Fruit fly (Drosophila melanogaster): ENCODE data around the gene Tak1.

The Tak1 gene

DNA sequence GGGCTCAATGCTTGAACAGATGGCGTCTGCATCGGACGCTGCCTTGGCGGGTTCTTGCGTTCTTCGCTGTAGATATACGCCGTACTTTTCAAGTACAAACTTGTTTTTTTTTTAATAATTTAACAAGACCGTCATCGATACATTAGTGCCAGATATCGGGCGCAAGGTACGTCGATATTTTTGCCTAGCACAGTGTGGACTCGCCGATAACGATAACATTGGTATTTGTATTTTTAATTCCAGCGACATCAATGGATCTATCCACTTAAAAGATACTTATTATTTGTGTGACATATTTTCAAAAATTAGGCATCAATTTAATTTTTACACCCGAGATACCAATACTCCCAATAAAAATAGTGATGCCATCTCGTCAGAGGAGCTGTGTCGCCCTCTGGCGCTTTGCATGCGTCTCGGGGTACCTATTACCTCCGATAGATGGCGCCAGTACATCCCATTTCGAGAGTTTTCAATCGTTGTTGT is at the start of gene Tak1 (continued):
- TF ChIP-seq fd64A (GFP tag; optimal IDR thresholded peaks at IDR 0.05) (no peak), tna (GFP tag; IDR thresholded peaks at IDR 0.05; ENCODE audit: partially characterized antibody) (peak; percentile 92), Max (GFP tag; optimal IDR thresholded peaks at IDR 0.05) (peak; percentile 30), Asciz (GFP tag; optimal IDR thresholded peaks at IDR 0.05) (no peak), Dref (GFP tag; IDR thresholded peaks at IDR 0.05) (peak; percentile 84), vnd (GFP tag; IDR thresholded peaks at IDR 0.05; ENCODE audit: partially characterized antibody) (peak; percentile 77), Hr78 (GFP tag; optimal IDR thresholded peaks at IDR 0.05) (no peak), CG32532 (GFP tag; IDR thresholded peaks at IDR 0.05) (peak; percentile 88), Hmr (GFP tag; optimal IDR thresholded peaks at IDR 0.05) (peak; percentile 38), CG13424 (tag; optimal IDR thresholded peaks at IDR 0.05) (peak; percentile 14), crc (GFP tag; optimal IDR thresholded peaks at IDR 0.05) (no peak), CG13894 (tag; optimal IDR thresholded peaks at IDR 0.05) (peak; percentile 30), CG4404 (GFP tag; IDR thresholded peaks at IDR 0.05) (no peak), fd102C (GFP tag; optimal IDR thresholded peaks at IDR 0.05) (no peak), CG17385 (GFP tag; optimal IDR thresholded peaks at IDR 0.05) (no peak), ro (GFP tag; IDR thresholded peaks at IDR 0.05) (no peak), Side (GFP tag; optimal IDR thresholded peaks at IDR 0.05) (no peak), CG17568 (GFP tag; optimal IDR thresholded peaks at IDR 0.05) (no peak), CG18476 (GFP tag; optimal IDR thresholded peaks at IDR 0.05) (no peak), HmgZ (tag; optimal IDR thresholded peaks at IDR 0.05) (peak; percentile 39), tgo (GFP tag; IDR thresholded peaks at IDR 0.05) (peak; percentile 45; the same call in 2 of the 3 replicates), CG11695 (GFP tag; IDR thresholded peaks at IDR 0.05) (no peak), mirr (GFP tag; optimal IDR thresholded peaks at IDR 0.05) (peak; percentile 48), bab2 (GFP tag; optimal IDR thresholded peaks at IDR 0.05) (peak; percentile 41), MBD-R2 (GFP tag; IDR thresholded peaks at IDR 0.05) (no peak), grau (tag; optimal IDR thresholded peaks at IDR 0.05) (peak; percentile 64), hbn (GFP tag; IDR thresholded peaks at IDR 0.05; ENCODE audit: partially characterized antibody) (peak; percentile 60), lab (GFP tag; optimal IDR thresholded peaks at IDR 0.05) (peak; percentile 24), knrl (GFP tag; IDR thresholded peaks at IDR 0.05; ENCODE audit: partially characterized antibody) (peak; percentile 65), Hmx (GFP tag; optimal IDR thresholded peaks at IDR 0.05) (no peak), rib (GFP tag; IDR thresholded peaks at IDR 0.05) (no peak), ase (GFP tag; IDR thresholded peaks at IDR 0.05) (peak; percentile 63; the same call in 1 of the 3 replicates), exex (tag; optimal IDR thresholded peaks at IDR 0.05) (peak; percentile 0), CG6272 (GFP tag; IDR thresholded peaks at IDR 0.05) (no peak), Opbp (GFP tag; IDR thresholded peaks at IDR 0.05; ENCODE audit: partially characterized antibody) (peak; percentile 64; the same call in 2 of the 3 replicates), E2f1 (GFP tag; IDR thresholded peaks at IDR 0.05) (peak; percentile 58), pan (optimal IDR thresholded peaks at IDR 0.05) (no peak), pan (GFP tag; optimal IDR thresholded peaks at IDR 0.05 in 1 of 2, IDR thresholded peaks at IDR 0.05 in 1 of 2) (peak in 1 of 2 experiments; percentile 45), Doc2 (GFP tag; IDR thresholded peaks at IDR 0.05) (no peak), pb (GFP tag; optimal IDR thresholded peaks at IDR 0.05) (no peak), shn (GFP tag; optimal IDR thresholded peaks at IDR 0.05) (peak; percentile 22), sob (GFP tag; IDR thresholded peaks at IDR 0.05) (peak; percentile 47; the same call in 1 of the 2 replicates), CG11247 (GFP tag; IDR thresholded peaks at IDR 0.05) (peak; percentile 82), eve (GFP tag; optimal IDR thresholded peaks at IDR 0.05) (no peak), Hr3 (GFP tag; optimal IDR thresholded peaks at IDR 0.05) (peak; percentile 44), btn (GFP tag; optimal IDR thresholded peaks at IDR 0.05) (no peak), Antp (GFP tag; optimal IDR thresholded peaks at IDR 0.05) (peak; percentile 67), Myb (GFP tag; optimal IDR thresholded peaks at IDR 0.05) (peak; percentile 67), Nf-YA (GFP tag; IDR thresholded peaks at IDR 0.05) (0 out of 2 replicates have a peak, but pooled peaks have one; percentile 37), Six4 (GFP tag; optimal IDR thresholded peaks at IDR 0.05) (no peak), CG2120 (GFP tag; optimal IDR thresholded peaks at IDR 0.05) (peak; percentile 56)
